Fruit fly (Drosophila melanogaster): Measurements from ENCODE around the gene CG17261.
A peak's percentile ranks its signal among the peaks of the same experiment; 100 is the strongest.

Gene CG17261

dm6 chr2L:3039774-3040173, 2.6 kb upstream of the CG17261 start, which contains the start of the genes cnir and CG17221:
Gene cnir (minus strand): TSS chr2L:3039812.
Gene CG17221 (plus strand): TSS chr2L:3039976.
- TF ChIP-seq CG9705 (GFP tag; optimal IDR thresholded peaks at IDR 0.05), result peak; percentile 66
- peak; percentile 45 for TF ChIP-seq sv (GFP tag; optimal IDR thresholded peaks at IDR 0.05)
- peak; percentile 73 for TF ChIP-seq ey (GFP tag; optimal IDR thresholded peaks at IDR 0.05)
- peak; percentile 64 for TF ChIP-seq psq (GFP tag; optimal IDR thresholded peaks at IDR 0.05)
- TF ChIP-seq CG32264 (GFP tag; optimal IDR thresholded peaks at IDR 0.05), result peak; percentile 60
- no peak for TF ChIP-seq Rel (GFP tag; optimal IDR thresholded peaks at IDR 0.05)
- peak; percentile 39 for TF ChIP-seq Rel (tag; optimal IDR thresholded peaks at IDR 0.05)
- TF ChIP-seq Abd-B (GFP tag; optimal IDR thresholded peaks at IDR 0.05), result no peak
- peak; percentile 85 for TF ChIP-seq h (GFP tag; optimal IDR thresholded peaks at IDR 0.05)
- TF ChIP-seq GATAd (GFP tag; optimal IDR thresholded peaks at IDR 0.05), result peak; percentile 52
- TF ChIP-seq Mio (GFP tag; optimal IDR thresholded peaks at IDR 0.05), result no peak
- no peak for TF ChIP-seq lola (GFP tag; optimal IDR thresholded peaks at IDR 0.05)
- TF ChIP-seq tai (GFP tag; optimal IDR thresholded peaks at IDR 0.05), result no peak
- peak; percentile 70 for TF ChIP-seq fru (GFP tag; optimal IDR thresholded peaks at IDR 0.05)
- TF ChIP-seq CrebA (GFP tag; optimal IDR thresholded peaks at IDR 0.05; ENCODE audit: borderline replicate concordance), result no peak
- peak in 1 of 2 experiments; percentile 82 for TF ChIP-seq foxo (GFP tag; optimal IDR thresholded peaks at IDR 0.05)
- no peak for TF ChIP-seq jim (GFP tag; optimal IDR thresholded peaks at IDR 0.05)
- peak; percentile 69 for TF ChIP-seq OdsH (GFP tag; optimal IDR thresholded peaks at IDR 0.05)
- TF ChIP-seq dsf (GFP tag; optimal IDR thresholded peaks at IDR 0.05; ENCODE audit: borderline replicate concordance), result peak; percentile 87
- TF ChIP-seq woc (GFP tag; optimal IDR thresholded peaks at IDR 0.05), result peak; percentile 41
- TF ChIP-seq usp (GFP tag; optimal IDR thresholded peaks at IDR 0.05), result no peak
- peak; percentile 86 for TF ChIP-seq Jra (GFP tag; optimal IDR thresholded peaks at IDR 0.05)
- peak; percentile 66 for TF ChIP-seq Sp1 (GFP tag; optimal IDR thresholded peaks at IDR 0.05)
- no peak for TF ChIP-seq dl (GFP tag; optimal IDR thresholded peaks at IDR 0.05; ENCODE audit: insufficient read depth in 1 of 2, partially characterized antibody in 2 of 2)
- no peak for TF ChIP-seq brk (GFP tag; optimal IDR thresholded peaks at IDR 0.05)
- peak; percentile 31 for TF ChIP-seq Myc (optimal IDR thresholded peaks at IDR 0.05)
- TF ChIP-seq HLH106 (tag; optimal IDR thresholded peaks at IDR 0.05), result peak; percentile 69
- peak; percentile 59 for TF ChIP-seq sage (GFP tag; optimal IDR thresholded peaks at IDR 0.05)
- no peak for TF ChIP-seq Hr78 (GFP tag; optimal IDR thresholded peaks at IDR 0.05)
- TF ChIP-seq Dfd (GFP tag; optimal IDR thresholded peaks at IDR 0.05), result no peak
- no peak for TF ChIP-seq N (GFP tag; optimal IDR thresholded peaks at IDR 0.05)
- TF ChIP-seq dmrt93B (GFP tag; optimal IDR thresholded peaks at IDR 0.05), result no peak
- no peak for TF ChIP-seq pan (optimal IDR thresholded peaks at IDR 0.05)
- TF ChIP-seq Hr83 (GFP tag; optimal IDR thresholded peaks at IDR 0.05; ENCODE audit: poor library complexity, severe bottlenecking), result peak; percentile 84
- peak; percentile 91 for TF ChIP-seq Hnf4 (GFP tag; optimal IDR thresholded peaks at IDR 0.05)
- peak; percentile 80 for TF ChIP-seq rgr (GFP tag; optimal IDR thresholded peaks at IDR 0.05)
- TF ChIP-seq Dif (GFP tag; optimal IDR thresholded peaks at IDR 0.05; ENCODE audit: partially characterized antibody), result no peak
- TF ChIP-seq Vsx2 (GFP tag; optimal IDR thresholded peaks at IDR 0.05; ENCODE audit: partially characterized antibody), result no peak
- peak; percentile 76 for TF ChIP-seq br (GFP tag; optimal IDR thresholded peaks at IDR 0.05)

DNA sequence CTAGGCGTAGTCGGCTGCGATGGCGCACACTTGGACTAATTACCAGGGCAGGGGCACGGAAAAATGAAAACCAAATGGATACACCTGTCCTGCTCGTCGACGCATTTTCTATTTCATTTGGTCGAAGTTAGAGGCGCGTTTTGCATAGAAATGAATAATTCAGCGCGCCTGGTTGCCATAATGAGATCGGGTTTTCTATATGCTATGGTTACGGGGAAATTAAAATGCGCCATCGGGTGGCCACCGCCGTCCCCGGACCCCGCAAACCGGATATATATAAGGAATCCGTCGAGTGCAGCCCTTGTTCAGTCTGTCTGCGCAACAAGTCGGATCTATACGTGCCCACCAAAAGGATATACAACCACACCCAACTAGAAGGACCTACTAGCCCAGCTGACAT, 1.3 kb downstream of the CG17261 start, which contains the start of gene FASN2:
TSS of gene FASN2 (plus strand) at position 301 of the 400 bp plus-strand sequence.
- TF ChIP-seq sage (GFP tag; optimal IDR thresholded peaks at IDR 0.05), result no peak
- TF ChIP-seq Mio (GFP tag; optimal IDR thresholded peaks at IDR 0.05), result no peak
- no peak for TF ChIP-seq foxo (GFP tag; optimal IDR thresholded peaks at IDR 0.05)
- TF ChIP-seq dmrt93B (GFP tag; optimal IDR thresholded peaks at IDR 0.05), result no peak
- TF ChIP-seq CrebA (GFP tag; optimal IDR thresholded peaks at IDR 0.05; ENCODE audit: borderline replicate concordance), result no peak
- TF ChIP-seq lola (GFP tag; optimal IDR thresholded peaks at IDR 0.05), result no peak
- no peak for TF ChIP-seq woc (GFP tag; optimal IDR thresholded peaks at IDR 0.05)
- no peak for TF ChIP-seq GATAd (GFP tag; optimal IDR thresholded peaks at IDR 0.05)
- TF ChIP-seq Dfd (GFP tag; optimal IDR thresholded peaks at IDR 0.05), result no peak
- TF ChIP-seq tai (GFP tag; optimal IDR thresholded peaks at IDR 0.05), result no peak
